Fruit fly (Drosophila melanogaster): ENCODE results near the gene tgo.

DNA sequence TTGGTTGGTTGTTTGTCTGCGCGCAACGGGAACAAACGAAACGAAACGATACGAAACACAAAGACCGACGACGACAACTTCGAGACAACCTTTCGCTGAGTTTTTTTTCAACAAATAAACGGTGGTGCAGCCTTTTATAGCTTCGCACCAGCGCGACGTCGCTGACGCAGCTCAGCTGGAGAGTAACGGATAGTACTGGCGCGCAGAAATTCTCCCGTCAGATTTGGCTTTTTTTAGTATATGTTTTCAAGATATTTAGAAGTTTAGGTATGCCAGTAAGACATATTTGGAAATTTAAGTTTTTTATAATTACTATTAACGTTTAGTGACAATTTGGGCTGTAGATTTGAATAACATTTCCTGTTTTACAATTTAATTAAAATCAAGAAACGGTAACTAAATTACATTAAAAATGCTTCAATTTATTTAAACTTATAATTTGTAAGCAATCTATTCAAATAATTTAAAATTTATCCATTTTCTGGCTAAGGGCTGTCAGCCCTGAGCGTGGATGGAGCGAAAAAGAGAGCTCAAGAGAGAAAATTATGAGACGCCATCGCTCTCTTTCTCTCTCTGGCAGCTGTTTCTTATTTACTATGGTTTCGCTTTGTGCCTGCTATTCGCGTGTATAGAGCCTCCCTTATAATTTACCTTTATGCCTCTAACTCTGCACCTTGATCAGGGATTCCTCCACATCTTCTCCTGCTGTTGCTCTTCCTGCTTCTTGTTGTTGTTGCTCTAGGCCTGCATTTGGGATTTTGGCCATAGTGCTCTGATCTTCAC, 14.0 kb upstream of the tgo start:
- TF ChIP-seq Dll (optimal IDR thresholded peaks at IDR 0.05) (no peak), pan (optimal IDR thresholded peaks at IDR 0.05) (no peak), CG8478 (optimal IDR thresholded peaks at IDR 0.05) (no peak)

Measured in whole organism.